Worm (Caenorhabditis elegans) whole organism, young adult: ENCODE results near the gene M163.11.

Source experiments
- ama-1 ChIP-seq, 3 experiments: fragments of 150-350 bp in 1 of 3; sonication (generic microtip) in 2 of 3; optimal IDR thresholded peaks; 2 replicates each; lab custom pipeline; 2014 to 2018; ENCODE audit warnings: missing biosample characterization in 2 of 3, missing genetic modification characterization in 2 of 3, missing genetic modification reagents in 2 of 3
- athp-1 ChIP-seq: sonication (generic microtip); optimal IDR thresholded peaks from 2 replicates; lab custom pipeline; 2017; ENCODE audit warnings: mild to moderate bottlenecking, missing genetic modification characterization, missing compliant biosample characterization
- dpl-1 ChIP-seq: fragments of 150-350 bp; optimal IDR thresholded peaks from 2 replicates; lab custom pipeline; 2014; ENCODE audit warnings: missing biosample characterization, missing genetic modification reagents, missing genetic modification characterization
- ets-4 ChIP-seq: fragments of 200-800 bp; sonication (Bioruptor generic); optimal IDR thresholded peaks from 2 replicates; lab custom pipeline; 2018; ENCODE audit warnings: mild to moderate bottlenecking, missing genetic modification characterization, missing compliant biosample characterization
- lin-26 ChIP-seq: fragments of 200-800 bp; sonication (Bioruptor generic); IDR thresholded peaks from 2 replicates; pipeline ENCODE4 v1.3.6; 2022; ENCODE audit warnings: missing genetic modification reagents, missing genetic modification characterization, missing compliant biosample characterization
- snpc-4 ChIP-seq, 5 experiments: fragments of 150-350 bp in 1 of 5; sonication (generic microtip) in 4 of 5; optimal IDR thresholded peaks; 2 replicates each; lab custom pipeline; 2014 to 2018; ENCODE audit warnings: missing genetic modification characterization in 5 of 5, missing biosample characterization in 3 of 5, antibody characterized with exemption in 2 of 5, mild to moderate bottlenecking in 2 of 5, missing compliant biosample characterization in 2 of 5, missing genotype in 2 of 5, moderate library complexity in 2 of 5, missing genetic modification reagents in 1 of 5
- ztf-26 ChIP-seq: sonication (generic microtip); optimal IDR thresholded peaks from 2 replicates; lab custom pipeline; 2017; ENCODE audit warnings: missing genetic modification characterization, missing compliant biosample characterization

DNA sequence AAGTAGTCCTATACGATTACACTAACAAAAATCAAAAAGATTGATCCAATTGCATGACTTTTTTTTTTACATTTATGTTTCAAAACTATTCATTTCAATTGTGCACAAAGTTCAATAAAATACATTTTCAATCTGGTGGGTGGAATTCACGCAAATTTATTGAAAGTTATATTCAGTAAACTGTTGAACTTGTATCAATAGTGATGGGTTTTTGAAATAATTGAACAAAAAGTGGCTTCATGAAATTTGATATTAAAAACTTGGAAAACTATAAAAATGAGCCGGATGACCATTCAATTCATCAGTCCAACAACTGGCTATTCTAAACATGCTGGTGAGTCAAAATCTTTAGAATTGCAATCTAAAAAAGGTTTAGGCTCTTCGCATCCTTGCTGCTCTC, 44.1 kb downstream of the M163.11 start, which contains the start of gene nspc-16:
- TF ChIP-seq lin-26 (no peak), ama-1 (optimal IDR thresholded peaks at IDR 0.05; lab: Kevin White, UChicago) (no peak), ama-1 (GFP tag; optimal IDR thresholded peaks at IDR 0.05; lab: Kevin White, UChicago) (no peak), athp-1 (no peak), snpc-4 (GFP tag; optimal IDR thresholded peaks at IDR 0.05; lab: Kevin White, UChicago) (no peak), snpc-4 (tag; optimal IDR thresholded peaks at IDR 0.05; lab: Kevin White, UChicago) (no peak), dpl-1 (GFP tag; lab: Kevin White, UChicago) (no peak), ets-4 (GFP tag; lab: Kevin White, UChicago) (no peak), ztf-26 (tag; lab: Kevin White, UChicago) (no peak)
